Fruit fly (Drosophila melanogaster): ENCODE results near the gene CG32448.

CG32448 gene

DNA sequence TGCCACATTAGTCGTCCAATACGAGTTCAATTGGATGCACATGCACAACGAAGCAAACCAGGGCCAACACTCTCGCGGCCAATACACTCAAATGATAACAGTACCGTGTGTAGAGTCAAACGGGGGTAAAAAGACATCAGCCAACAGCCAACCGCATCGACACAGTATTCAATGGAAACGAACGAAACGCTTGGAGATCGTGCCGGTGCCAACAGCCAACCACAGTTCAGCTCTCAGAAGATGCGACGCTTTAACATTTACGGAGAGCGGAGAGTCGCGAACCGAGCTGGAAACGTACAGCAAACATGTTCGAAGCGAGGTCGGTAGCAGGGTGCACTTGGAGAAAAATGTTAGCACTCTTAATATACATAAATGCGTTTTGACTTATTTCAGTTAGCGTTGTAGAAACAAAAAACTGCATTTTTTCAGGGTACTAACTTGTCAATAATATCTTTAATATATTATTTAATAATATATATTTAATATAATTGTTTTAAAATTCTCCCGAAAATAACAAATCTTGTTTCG lies 20.2 kb downstream of the CG32448 start:
- TF ChIP-seq Eip75B (GFP tag; optimal IDR thresholded peaks at IDR 0.05) (peak; percentile 22), cyc (GFP tag; optimal IDR thresholded peaks at IDR 0.05) (peak; percentile 46), Sox102F (GFP tag; optimal IDR thresholded peaks at IDR 0.05) (peak; percentile 40), vri (GFP tag; optimal IDR thresholded peaks at IDR 0.05) (peak; percentile 11), fd85E (GFP tag; optimal IDR thresholded peaks at IDR 0.05) (no peak), Ets96B (tag; optimal IDR thresholded peaks at IDR 0.05) (peak; percentile 76), Sox14 (GFP tag; optimal IDR thresholded peaks at IDR 0.05) (peak; percentile 47), CG32006 (GFP tag; optimal IDR thresholded peaks at IDR 0.05) (peak; percentile 81), dsx (GFP tag; optimal IDR thresholded peaks at IDR 0.05; ENCODE audit: poor library complexity, severe bottlenecking) (peak; percentile 61), CG8319 (GFP tag; optimal IDR thresholded peaks at IDR 0.05) (no peak), CG6854 (GFP tag; optimal IDR thresholded peaks at IDR 0.05) (no peak), OdsH (GFP tag; optimal IDR thresholded peaks at IDR 0.05) (peak; percentile 68), Met (GFP tag; optimal IDR thresholded peaks at IDR 0.05) (peak; percentile 49), Hr38 (GFP tag; optimal IDR thresholded peaks at IDR 0.05) (no peak), CG10631 (GFP tag; optimal IDR thresholded peaks at IDR 0.05) (peak; percentile 70), CG3032 (tag; optimal IDR thresholded peaks at IDR 0.05) (peak; percentile 77), salr (GFP tag; optimal IDR thresholded peaks at IDR 0.05) (peak in 1 of 2 experiments; percentile 25), pdm3 (GFP tag; optimal IDR thresholded peaks at IDR 0.05) (peak; percentile 36), CG7368 (GFP tag; optimal IDR thresholded peaks at IDR 0.05) (no peak), CG16779 (tag; optimal IDR thresholded peaks at IDR 0.05) (peak; percentile 46), CG3919 (GFP tag; optimal IDR thresholded peaks at IDR 0.05) (peak; percentile 67), CG6808 (GFP tag; optimal IDR thresholded peaks at IDR 0.05) (peak; percentile 52), Gug (GFP tag; IDR thresholded peaks at IDR 0.05) (peak; percentile 47; the same call in 1 of the 2 replicates), CG10669 (GFP tag; optimal IDR thresholded peaks at IDR 0.05) (peak; percentile 51), Ets21C (GFP tag; optimal IDR thresholded peaks at IDR 0.05) (no peak), spab (GFP tag; optimal IDR thresholded peaks at IDR 0.05) (peak; percentile 62), CG6163 (GFP tag; IDR thresholded peaks at IDR 0.05) (peak; percentile 88), CG8632 (GFP tag; optimal IDR thresholded peaks at IDR 0.05) (peak; percentile 66), Sox15 (GFP tag; optimal IDR thresholded peaks at IDR 0.05) (peak; percentile 18), CG31627 (GFP tag; optimal IDR thresholded peaks at IDR 0.05) (peak; percentile 23), fd59A (GFP tag; optimal IDR thresholded peaks at IDR 0.05) (peak; percentile 22), net (GFP tag; optimal IDR thresholded peaks at IDR 0.05) (peak; percentile 58), topi (GFP tag; optimal IDR thresholded peaks at IDR 0.05) (peak; percentile 45), eg (GFP tag; IDR thresholded peaks at IDR 0.05) (peak; percentile 95), CG11762 (GFP tag; optimal IDR thresholded peaks at IDR 0.05; ENCODE audit: insufficient read depth) (peak; percentile 16), CG9139 (GFP tag; optimal IDR thresholded peaks at IDR 0.05) (no peak), Hr39 (GFP tag; optimal IDR thresholded peaks at IDR 0.05) (peak; percentile 33), Smox (GFP tag; optimal IDR thresholded peaks at IDR 0.05) (peak; percentile 36), CG11294 (GFP tag; IDR thresholded peaks at IDR 0.05) (peak; percentile 36; the same call in 1 of the 2 replicates), Hr4 (GFP tag; optimal IDR thresholded peaks at IDR 0.05) (peak; percentile 59), CG11902 (GFP tag; optimal IDR thresholded peaks at IDR 0.05) (peak; percentile 19), esn (GFP tag; optimal IDR thresholded peaks at IDR 0.05) (peak; percentile 55), achi (GFP tag; optimal IDR thresholded peaks at IDR 0.05) (peak; percentile 72), dac (GFP tag; optimal IDR thresholded peaks at IDR 0.05) (peak; percentile 36), lz (GFP tag; optimal IDR thresholded peaks at IDR 0.05) (peak; percentile 52), ss (GFP tag; optimal IDR thresholded peaks at IDR 0.05) (peak in 1 of 2 experiments; percentile 66), fkh (GFP tag; optimal IDR thresholded peaks at IDR 0.05) (no peak), acj6 (GFP tag; optimal IDR thresholded peaks at IDR 0.05) (peak; percentile 73), Eip93F (GFP tag; optimal IDR thresholded peaks at IDR 0.05) (no peak), Lpt (GFP tag; optimal IDR thresholded peaks at IDR 0.05) (peak; percentile 55), CG6792 (GFP tag; optimal IDR thresholded peaks at IDR 0.05) (peak; percentile 52)

All from whole organism, prepupa.